Worm (Caenorhabditis elegans): Measurements from ENCODE around the gene F58E6.8.

The F58E6.8 gene

DNA sequence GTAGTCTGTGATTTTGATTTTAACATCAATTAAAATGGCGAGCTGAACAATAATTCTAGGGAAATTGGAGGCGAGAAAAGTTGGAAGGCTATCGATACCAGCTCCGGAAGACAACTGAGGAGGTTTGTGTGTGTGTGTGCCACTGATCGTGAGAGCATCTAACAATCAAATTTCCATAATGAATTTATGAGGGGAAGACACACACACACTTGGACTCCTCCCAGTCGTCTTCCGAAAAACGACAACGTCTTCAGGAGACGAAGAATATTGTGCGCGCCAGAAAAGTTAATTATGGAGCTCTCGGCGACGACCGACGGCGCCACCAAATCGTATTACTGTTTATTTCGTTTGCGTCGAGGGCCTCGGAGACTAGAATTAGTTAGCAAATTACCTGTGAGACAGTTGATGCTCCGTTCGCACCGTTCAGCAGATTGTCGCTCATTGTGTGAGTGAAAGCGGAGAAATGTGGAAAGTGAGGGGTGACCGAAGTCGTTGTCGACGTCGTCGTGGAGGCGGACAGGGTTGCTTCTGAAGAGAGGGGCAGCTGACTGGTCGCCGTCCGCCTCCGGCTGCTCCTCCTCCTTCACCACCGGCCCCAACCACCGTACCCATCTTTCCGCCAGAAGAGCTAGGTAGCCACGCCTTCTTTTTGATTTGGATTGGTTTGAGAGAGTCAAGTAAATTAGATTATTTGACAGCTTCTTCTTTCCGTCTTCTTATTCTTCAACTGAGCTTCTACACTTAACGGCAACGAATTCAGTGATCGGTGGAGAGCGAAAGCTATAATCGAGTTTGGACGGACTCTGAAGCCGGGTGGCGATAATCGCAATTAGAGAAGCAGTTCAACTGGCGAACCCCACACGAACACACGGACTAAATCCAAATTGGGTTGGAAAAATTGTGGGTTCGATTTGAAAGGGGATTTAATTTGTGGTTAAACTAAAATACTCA lies 13.5 kb upstream of the F58E6.8 start, which contains the start of gene unc-42:
TSS of gene unc-42 (minus strand) at position 564 of the 951 bp plus-strand sequence.
- TF ChIP-seq sma-9 (GFP tag; optimal IDR thresholded peaks at IDR 0.05) (peak; percentile 56), sma-9 (tag; optimal IDR thresholded peaks at IDR 0.05) (no peak), ZK546.5 (tag; optimal IDR thresholded peaks at IDR 0.05) (no peak), ztf-11 (tag; optimal IDR thresholded peaks at IDR 0.05) (no peak), nhr-23 (tag; optimal IDR thresholded peaks at IDR 0.05) (no peak), elt-3 (tag; optimal IDR thresholded peaks at IDR 0.05) (no peak), unc-62 (GFP tag; optimal IDR thresholded peaks at IDR 0.05) (no peak), ama-1 (optimal IDR thresholded peaks at IDR 0.05) (no peak), F13H6.1 (tag; optimal IDR thresholded peaks at IDR 0.05) (no peak), mbf-1 (tag; optimal IDR thresholded peaks at IDR 0.05) (no peak), lsy-2 (tag; optimal IDR thresholded peaks at IDR 0.05) (peak in 1 of 2 experiments; percentile 30), zag-1 (tag; optimal IDR thresholded peaks at IDR 0.05) (peak; percentile 54)

DNA sequence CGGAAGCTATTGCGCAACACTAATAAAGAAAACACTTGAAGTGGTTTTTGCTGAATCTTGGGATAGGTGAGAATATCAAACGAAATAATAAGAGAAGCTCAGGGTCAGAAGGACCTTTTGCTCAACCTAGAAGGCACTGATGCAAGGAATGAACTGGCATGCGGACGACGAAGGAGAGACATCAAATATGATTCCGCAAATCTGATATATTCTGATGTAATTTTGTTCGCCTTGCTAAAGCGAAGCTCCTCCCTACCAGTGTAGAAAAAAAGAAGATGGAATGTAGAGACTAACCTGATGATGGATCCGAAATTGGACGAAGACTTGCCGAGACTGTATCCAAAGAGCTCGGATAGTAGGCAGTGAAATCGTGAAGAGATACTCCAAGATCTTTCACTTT lies 12.3 kb upstream of the F58E6.8 start:
- no peak for TF ChIP-seq dmd-4 (tag; optimal IDR thresholded peaks at IDR 0.05)

DNA sequence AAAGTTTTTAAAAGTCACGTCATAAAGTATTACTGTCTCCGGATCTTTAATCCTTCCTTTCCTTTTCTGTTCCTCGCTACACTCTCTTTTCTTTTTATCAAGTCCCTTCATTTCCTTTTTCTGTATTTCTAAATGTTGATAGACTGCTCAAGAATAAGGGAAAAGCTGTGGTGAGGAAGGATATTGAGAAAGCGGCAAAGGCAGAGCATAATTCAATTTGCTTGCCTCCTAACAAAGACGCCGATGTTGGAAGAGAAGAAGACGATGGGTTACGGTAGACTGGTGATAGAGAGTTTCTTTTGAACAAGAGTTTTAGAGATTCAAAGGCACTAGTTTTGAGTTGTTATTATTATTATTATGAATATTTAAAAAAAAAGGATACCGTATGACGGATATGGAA lies 10.0 kb upstream of the F58E6.8 start:
- TF ChIP-seq elt-1 (tag; optimal IDR thresholded peaks at IDR 0.05) (no peak), nhr-25 (tag; optimal IDR thresholded peaks at IDR 0.05) (no peak), lin-13 (GFP tag; optimal IDR thresholded peaks at IDR 0.05) (no peak), nhr-6 (tag; optimal IDR thresholded peaks at IDR 0.05) (peak; percentile 2), nhr-129 (tag; optimal IDR thresholded peaks at IDR 0.05) (no peak), ZK546.5 (tag; optimal IDR thresholded peaks at IDR 0.05) (no peak), zag-1 (tag; optimal IDR thresholded peaks at IDR 0.05) (peak; percentile 0), mab-5 (tag; optimal IDR thresholded peaks at IDR 0.05) (no peak), skn-1 (tag; optimal IDR thresholded peaks at IDR 0.05) (no peak), alr-1 (tag; optimal IDR thresholded peaks at IDR 0.05) (no peak), sma-9 (GFP tag; optimal IDR thresholded peaks at IDR 0.05) (peak; percentile 59), sma-9 (tag; optimal IDR thresholded peaks at IDR 0.05) (no peak), Y55F3AM.14 (GFP tag; optimal IDR thresholded peaks at IDR 0.05) (no peak), nhr-21 (tag; optimal IDR thresholded peaks at IDR 0.05) (no peak), ceh-82 (tag; optimal IDR thresholded peaks at IDR 0.05) (no peak), nhr-23 (tag; optimal IDR thresholded peaks at IDR 0.05) (no peak), unc-39 (tag; optimal IDR thresholded peaks at IDR 0.05) (no peak), F13H6.1 (tag; optimal IDR thresholded peaks at IDR 0.05) (no peak), ceh-16 (tag; optimal IDR thresholded peaks at IDR 0.05) (no peak), ztf-11 (tag; optimal IDR thresholded peaks at IDR 0.05) (no peak), C34F6.9 (tag; optimal IDR thresholded peaks at IDR 0.05) (peak; percentile 39), sem-4 (tag; optimal IDR thresholded peaks at IDR 0.05) (peak; percentile 12), lsy-2 (tag; optimal IDR thresholded peaks at IDR 0.05) (peak; percentile 20 to 81)

DNA sequence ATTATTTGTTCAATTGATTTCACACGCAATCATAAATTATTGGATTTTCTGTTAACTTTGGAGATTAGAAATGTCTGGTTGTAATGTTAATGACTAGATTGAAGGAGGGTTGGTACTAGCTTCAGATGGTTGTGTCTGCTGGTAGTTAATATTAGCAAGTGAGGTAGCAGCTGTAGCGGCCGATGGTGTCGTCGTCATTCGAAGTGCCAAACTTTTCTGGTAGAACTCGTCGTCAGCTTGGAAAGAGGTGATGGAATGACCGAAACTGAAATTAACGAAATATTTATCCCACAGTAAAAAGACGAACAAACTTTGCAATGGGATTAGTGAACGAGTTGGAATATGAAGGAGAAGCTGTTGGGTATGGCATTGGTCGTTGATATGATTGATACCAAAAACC lies 8.9 kb upstream of the F58E6.8 start:
- no peak for TF ChIP-seq elt-3 (tag; optimal IDR thresholded peaks at IDR 0.05)
- no peak for TF ChIP-seq snpc-4 (tag; optimal IDR thresholded peaks at IDR 0.05)
- no peak for TF ChIP-seq ztf-11 (tag; optimal IDR thresholded peaks at IDR 0.05)
- TF ChIP-seq mab-5 (tag; optimal IDR thresholded peaks at IDR 0.05) = no peak
- no peak for TF ChIP-seq crh-2 (tag; optimal IDR thresholded peaks at IDR 0.05)

DNA sequence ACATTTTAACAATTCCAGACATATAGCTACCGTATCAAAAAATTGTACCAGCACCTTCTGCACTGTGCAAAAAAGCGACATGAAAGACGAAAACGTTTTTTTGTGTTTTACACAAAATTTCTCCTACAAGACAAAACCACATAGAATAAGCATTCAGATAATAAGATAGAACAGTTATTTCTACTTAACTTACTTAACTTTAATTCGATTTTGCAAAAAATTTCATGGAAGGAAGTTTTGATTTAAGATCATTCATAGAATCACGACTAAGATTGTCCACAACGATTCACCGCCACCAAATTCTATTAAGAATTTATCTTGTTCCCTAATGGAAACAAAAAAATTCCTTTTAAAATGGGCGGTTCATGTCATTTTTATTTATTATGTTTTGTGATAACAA lies 8.1 kb upstream of the F58E6.8 start:
- no peak for TF ChIP-seq nhr-6 (tag; optimal IDR thresholded peaks at IDR 0.05)
- TF ChIP-seq lin-39 (tag; optimal IDR thresholded peaks at IDR 0.05) = no peak
- TF ChIP-seq crh-2 (tag; optimal IDR thresholded peaks at IDR 0.05) = no peak
- TF ChIP-seq ceh-16 (tag; optimal IDR thresholded peaks at IDR 0.05) = no peak
- no peak for TF ChIP-seq R02D3.7 (tag; optimal IDR thresholded peaks at IDR 0.05)
- TF ChIP-seq snpc-4 (tag; optimal IDR thresholded peaks at IDR 0.05) = no peak
- no peak for TF ChIP-seq nhr-129 (tag; optimal IDR thresholded peaks at IDR 0.05)
- no peak for TF ChIP-seq lsy-2 (tag; optimal IDR thresholded peaks at IDR 0.05)

DNA sequence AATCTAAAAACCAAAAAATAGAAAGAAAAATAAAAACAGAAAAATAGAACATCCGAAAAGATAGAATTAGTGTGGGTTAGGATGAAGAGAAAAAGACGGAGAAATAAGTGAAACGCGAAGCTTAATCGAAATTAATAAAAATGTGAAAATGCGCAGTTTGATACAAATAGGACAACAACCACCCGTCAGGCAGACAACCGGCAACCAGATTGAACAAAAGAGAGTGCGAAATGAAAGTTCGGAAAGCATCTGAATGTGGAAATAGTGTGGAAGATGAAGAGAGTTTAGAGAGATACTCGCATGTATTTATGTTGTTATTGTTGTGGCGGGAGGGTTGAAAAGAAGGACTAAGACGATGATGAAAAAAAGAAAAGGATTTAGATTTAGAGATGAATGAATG lies 2.8 kb upstream of the F58E6.8 start:
- TF ChIP-seq C34F6.9 (tag; optimal IDR thresholded peaks at IDR 0.05) = no peak
- no peak for TF ChIP-seq F13H6.1 (tag; optimal IDR thresholded peaks at IDR 0.05)
- no peak for TF ChIP-seq ZK546.5 (tag; optimal IDR thresholded peaks at IDR 0.05)
- no peak for TF ChIP-seq egl-27 (tag; optimal IDR thresholded peaks at IDR 0.05)
- no peak for TF ChIP-seq nhr-21 (tag; optimal IDR thresholded peaks at IDR 0.05)
- no peak for TF ChIP-seq ztf-1 (GFP tag; conservative IDR thresholded peaks at IDR 0.05)
- no peak for TF ChIP-seq nhr-11 (tag; optimal IDR thresholded peaks at IDR 0.05)
- no peak for TF ChIP-seq nhr-237 (tag; optimal IDR thresholded peaks at IDR 0.05)
- TF ChIP-seq nhr-25 (tag; optimal IDR thresholded peaks at IDR 0.05) = no peak
- TF ChIP-seq dmd-4 (tag; optimal IDR thresholded peaks at IDR 0.05) = no peak
- TF ChIP-seq nhr-10 (tag; optimal IDR thresholded peaks at IDR 0.05) = no peak
- no peak for TF ChIP-seq snpc-4 (tag; optimal IDR thresholded peaks at IDR 0.05)
- no peak for TF ChIP-seq unc-55 (GFP tag; optimal IDR thresholded peaks at IDR 0.05)
- no peak for TF ChIP-seq nhr-6 (tag; optimal IDR thresholded peaks at IDR 0.05)
- TF ChIP-seq sem-4 (tag; optimal IDR thresholded peaks at IDR 0.05) = no peak
- no peak for TF ChIP-seq unc-62 (GFP tag; optimal IDR thresholded peaks at IDR 0.05)
- TF ChIP-seq lin-39 (tag; optimal IDR thresholded peaks at IDR 0.05) = no peak
- no peak for TF ChIP-seq lin-13 (GFP tag; optimal IDR thresholded peaks at IDR 0.05)
- TF ChIP-seq lsy-2 (tag; optimal IDR thresholded peaks at IDR 0.05) = no peak
- TF ChIP-seq mab-5 (tag; optimal IDR thresholded peaks at IDR 0.05) = no peak
